Worm (Caenorhabditis elegans): ENCODE data around the gene glb-21.

glb-21 gene

DNA sequence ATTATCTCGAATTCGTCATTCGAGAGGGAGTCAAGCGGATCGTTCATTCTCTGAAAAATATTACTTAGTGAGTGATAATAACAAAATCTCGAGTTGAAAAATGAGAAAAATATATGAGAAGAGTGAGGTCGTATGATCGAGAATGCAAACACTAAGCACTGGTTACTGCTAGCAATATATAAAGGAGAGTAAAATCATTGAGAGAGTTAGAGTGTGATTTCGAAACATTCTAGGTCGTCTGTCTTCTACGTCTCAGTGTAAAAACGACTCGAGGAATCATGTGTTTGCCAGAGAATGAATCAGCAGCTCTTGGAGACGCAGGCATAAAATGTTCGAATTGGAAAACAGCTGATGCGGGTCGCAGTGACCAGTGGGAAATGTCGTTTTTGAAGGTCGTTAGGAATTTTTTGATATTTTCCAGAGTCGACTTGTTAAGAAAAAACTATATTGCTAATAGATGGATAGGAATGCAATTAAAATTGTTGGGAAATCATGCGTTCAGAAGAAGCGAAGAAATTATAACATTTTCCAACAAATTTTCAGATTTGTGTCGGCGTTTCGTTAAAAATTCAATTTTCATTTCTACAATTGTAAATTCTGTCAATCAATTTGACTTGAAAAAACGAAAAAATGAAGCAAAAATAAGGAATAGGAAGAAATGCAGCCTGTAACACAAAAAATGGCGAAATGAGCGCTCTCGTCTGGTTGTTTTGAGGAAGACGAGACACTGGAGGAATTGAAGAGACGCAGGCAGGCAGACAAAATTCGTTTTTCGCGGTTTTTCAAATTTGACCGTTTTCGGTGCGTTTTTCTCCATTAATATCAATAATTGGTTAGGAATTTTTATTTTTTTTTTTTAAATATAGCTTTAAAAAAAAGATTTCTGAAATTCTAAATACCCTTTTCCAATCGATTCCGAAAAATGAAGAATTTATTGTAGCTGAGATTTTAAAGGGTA is 14.3 kb downstream of the glb-21 start, which contains the start of gene allo-1 (continued):
- TF ChIP-seq nhr-12 (tag; optimal IDR thresholded peaks at IDR 0.05) (no peak), blmp-1 (tag; optimal IDR thresholded peaks at IDR 0.05) (no peak), ces-1 (GFP tag; optimal IDR thresholded peaks at IDR 0.05) (no peak), dpl-1 (GFP tag; optimal IDR thresholded peaks at IDR 0.05) (peak; percentile 82 to 88 (median 85)), snpc-4 (tag; optimal IDR thresholded peaks at IDR 0.05) (peak; percentile 66), zip-4 (GFP tag; optimal IDR thresholded peaks at IDR 0.05) (peak; percentile 2), egl-13 (tag; optimal IDR thresholded peaks at IDR 0.05) (no peak), swsn-7 (tag; optimal IDR thresholded peaks at IDR 0.05) (peak; percentile 44), efl-3 (GFP tag; optimal IDR thresholded peaks at IDR 0.05) (no peak), ceh-88 (GFP tag; IDR thresholded peaks at IDR 0.05) (no peak), nhr-11 (tag; optimal IDR thresholded peaks at IDR 0.05) (peak; percentile 67), ama-1 (optimal IDR thresholded peaks at IDR 0.05) (no peak), aly-2 (tag; optimal IDR thresholded peaks at IDR 0.05) (no peak), C34B4.2 (tag; optimal IDR thresholded peaks at IDR 0.05) (no peak), nhr-84 (tag; optimal IDR thresholded peaks at IDR 0.05) (no peak), lir-3 (tag; optimal IDR thresholded peaks at IDR 0.05; ENCODE audit: poor library complexity) (peak; percentile 40), snu-23 (GFP tag; optimal IDR thresholded peaks at IDR 0.05) (peak; percentile 75), elt-2 (tag; optimal IDR thresholded peaks at IDR 0.05) (peak; percentile 32), unc-130 (tag; optimal IDR thresholded peaks at IDR 0.05) (peak; percentile 86), sox-4 (tag; optimal IDR thresholded peaks at IDR 0.05) (no peak), zag-1 (tag; optimal IDR thresholded peaks at IDR 0.05) (no peak), nhr-47 (tag; optimal IDR thresholded peaks at IDR 0.05) (peak; percentile 53), nhr-28 (tag; optimal IDR thresholded peaks at IDR 0.05) (no peak), lin-13 (GFP tag; optimal IDR thresholded peaks at IDR 0.05) (peak; percentile 53), lin-15B (tag; optimal IDR thresholded peaks at IDR 0.05) (no peak), grh-1 (GFP tag; IDR thresholded peaks at IDR 0.05) (peak; percentile 37), ceh-63 (GFP tag; optimal IDR thresholded peaks at IDR 0.05) (no peak), hpl-2 (GFP tag; optimal IDR thresholded peaks at IDR 0.05) (peak; percentile 52), unc-30 (tag; optimal IDR thresholded peaks at IDR 0.05) (no peak), elt-3 (tag; optimal IDR thresholded peaks at IDR 0.05) (peak in 2 of 6 experiments; percentile 46 to 77), isw-1 (GFP tag; IDR thresholded peaks at IDR 0.05) (peak; percentile 7; the same call in 1 of the 2 replicates), unc-62 (GFP tag; optimal IDR thresholded peaks at IDR 0.05) (no peak), C04F5.9 (tag; optimal IDR thresholded peaks at IDR 0.05) (no peak), ceh-90 (tag; optimal IDR thresholded peaks at IDR 0.05) (no peak), pag-3 (tag; optimal IDR thresholded peaks at IDR 0.05; ENCODE audit: borderline replicate concordance, insufficient read depth) (peak; percentile 48), unc-98 (GFP tag; IDR thresholded peaks at IDR 0.05) (0 out of 2 replicates have a peak, but pooled peaks have one; percentile 32), aha-1 (tag; optimal IDR thresholded peaks at IDR 0.05) (no peak), fkh-4 (tag; optimal IDR thresholded peaks at IDR 0.05; ENCODE audit: borderline replicate concordance) (no peak), Y116A8C.19 (tag; optimal IDR thresholded peaks at IDR 0.05; ENCODE audit: borderline replicate concordance) (no peak), nhr-77 (tag; optimal IDR thresholded peaks at IDR 0.05) (peak; percentile 32), nhr-85 (tag) (peak; percentile 94), ztf-11 (tag; optimal IDR thresholded peaks at IDR 0.05) (no peak), egl-27 (tag; optimal IDR thresholded peaks at IDR 0.05) (peak in 1 of 2 experiments; percentile 52), mep-1 (tag; optimal IDR thresholded peaks at IDR 0.05) (peak; percentile 67), irx-1 (tag; optimal IDR thresholded peaks at IDR 0.05) (peak; percentile 22), lin-14 (GFP tag; optimal IDR thresholded peaks at IDR 0.05) (peak; percentile 97), mab-9 (GFP tag; IDR thresholded peaks at IDR 0.05) (no peak), fkh-10 (GFP tag; optimal IDR thresholded peaks at IDR 0.05) (no peak), hlh-4 (tag; optimal IDR thresholded peaks at IDR 0.05) (no peak), mdl-1 (tag; optimal IDR thresholded peaks at IDR 0.05) (peak in 1 of 2 experiments; percentile 83)

Measured in whole organism, L1 larva.